Worm (Caenorhabditis elegans): ENCODE results near the gene Y26G10.4.

ce11 chrV:17668531-17668930 lies 30.5 kb downstream of the Y26G10.4 start, which contains the start of gene str-89:
- TF ChIP-seq dao-5 (tag; optimal IDR thresholded peaks at IDR 0.05) (no peak), W03F9.2 (tag; optimal IDR thresholded peaks at IDR 0.05) (no peak), him-1 (tag; optimal IDR thresholded peaks at IDR 0.05) (no peak)

Measured in whole organism, L4/young adult.